Worm (Caenorhabditis elegans) whole organism, L1 larva: ENCODE data around the gene K07C5.3.

Experiments
- C16A3.4 ChIP-seq: fragments of 150-350 bp; optimal IDR thresholded peaks from 2 replicates; lab custom pipeline; 2014; ENCODE audit warnings: missing biosample characterization, missing genetic modification characterization
- C34B4.2 ChIP-seq: sonication (generic microtip); optimal IDR thresholded peaks from 2 replicates; lab custom pipeline; 2017; ENCODE audit warnings: mild to moderate bottlenecking, missing genetic modification characterization, missing compliant biosample characterization
- F16B12.6 ChIP-seq: fragments of 150-350 bp; optimal IDR thresholded peaks from 2 replicates; lab custom pipeline; 2014; ENCODE audit warnings: missing biosample characterization, missing genetic modification characterization
- Y116A8C.19 ChIP-seq: sonication (generic microtip); optimal IDR thresholded peaks from 2 replicates; lab custom pipeline; 2016; ENCODE audit warnings: missing compliant biosample characterization, missing genetic modification characterization, borderline replicate concordance
- aly-2 ChIP-seq: fragments of 150-350 bp; optimal IDR thresholded peaks from 2 replicates; lab custom pipeline; 2014; ENCODE audit warnings: missing biosample characterization, missing genetic modification characterization
- blmp-1 ChIP-seq: fragments of 150-350 bp; optimal IDR thresholded peaks from 2 replicates; lab custom pipeline; 2014; ENCODE audit warnings: missing biosample characterization, missing genetic modification characterization
- ceh-8 ChIP-seq: fragments of 200-800 bp; sonication (Bioruptor generic); optimal IDR thresholded peaks from 2 replicates; lab custom pipeline; 2018; ENCODE audit warnings: mild to moderate bottlenecking, missing genetic modification characterization, moderate library complexity, missing compliant biosample characterization
- ces-1 ChIP-seq: fragments of 150-350 bp; optimal IDR thresholded peaks from 2 replicates; lab custom pipeline; 2014; ENCODE audit warnings: missing biosample characterization, missing genetic modification reagents, missing genetic modification characterization
- dpl-1 ChIP-seq, 3 experiments: fragments of 150-350 bp in 2 of 3; sonication (generic microtip) in 1 of 3; optimal IDR thresholded peaks; 2 replicates each; lab custom pipeline; 2014 to 2017; ENCODE audit warnings: missing biosample characterization in 3 of 3, missing genetic modification characterization in 3 of 3, missing genetic modification reagents in 3 of 3
- dsc-1 ChIP-seq: sonication (generic microtip); optimal IDR thresholded peaks from 2 replicates; lab custom pipeline; 2016; ENCODE audit warnings: mild to moderate bottlenecking, missing genetic modification characterization, missing compliant biosample characterization
- efl-1 ChIP-seq, 4 experiments: fragments of 150-350 bp; optimal IDR thresholded peaks in 3 of 4; peaks in 1 of 4; 1 replicate in 1 of 4; 2 replicates in 3 of 4; lab custom pipeline; 2014; ENCODE audit warnings: missing biosample characterization in 2 of 4, missing genetic modification characterization in 2 of 4, missing genetic modification reagents in 2 of 4
- egl-13 ChIP-seq: sonication (generic microtip); optimal IDR thresholded peaks from 2 replicates; lab custom pipeline; 2016; ENCODE audit warnings: missing genotype, missing genetic modification reagents, missing genetic modification characterization, missing compliant biosample characterization
- egl-27 ChIP-seq, 2 experiments: fragments of 150-350 bp in 1 of 2; sonication (generic microtip); optimal IDR thresholded peaks; 3 replicates each; lab custom pipeline; 2017 to 2018; ENCODE audit warnings: missing biosample characterization in 2 of 2, missing genetic modification characterization in 2 of 2, missing genetic modification reagents in 2 of 2
- fkh-10 ChIP-seq: sonication (generic microtip); optimal IDR thresholded peaks from 2 replicates; lab custom pipeline; 2017; ENCODE audit warnings: missing biosample characterization, missing genetic modification reagents, missing genetic modification characterization
- fkh-8 ChIP-seq: sonication (generic microtip); optimal IDR thresholded peaks from 2 replicates; lab custom pipeline; 2016; ENCODE audit warnings: mild to moderate bottlenecking, missing genetic modification characterization, missing compliant biosample characterization
- grh-1 ChIP-seq: fragments of 200-800 bp; sonication (Bioruptor generic); IDR thresholded peaks from 2 replicates; pipeline ENCODE4 v1.3.6; 2022; ENCODE audit warnings: missing genetic modification reagents, missing genetic modification characterization, missing compliant biosample characterization
- hlh-17 ChIP-seq: fragments of 200-800 bp; sonication (Bioruptor generic); optimal IDR thresholded peaks from 2 replicates; lab custom pipeline; 2018; ENCODE audit warnings: missing genetic modification characterization, mild to moderate bottlenecking, missing compliant biosample characterization, moderate library complexity, borderline replicate concordance
- isw-1 ChIP-seq: fragments of 200-800 bp; sonication (Bioruptor generic); IDR thresholded peaks from 2 replicates; pipeline ENCODE4 v1.3.6; 2022; ENCODE audit warnings: missing genetic modification characterization, missing compliant biosample characterization
- jun-1 ChIP-seq: fragments of 150-350 bp; optimal IDR thresholded peaks from 2 replicates; lab custom pipeline; 2014; ENCODE audit warnings: missing biosample characterization, missing genetic modification reagents, missing genetic modification characterization
- lin-13 ChIP-seq: fragments of 150-350 bp; optimal IDR thresholded peaks from 2 replicates; lab custom pipeline; 2014; ENCODE audit warnings: missing biosample characterization, missing genetic modification reagents, missing genetic modification characterization
- lin-14 ChIP-seq: fragments of 200-800 bp; sonication (Bioruptor generic); optimal IDR thresholded peaks from 2 replicates; lab custom pipeline; 2018; ENCODE audit warnings: mild to moderate bottlenecking, missing genetic modification characterization, moderate library complexity, missing compliant biosample characterization
- lin-15B ChIP-seq: fragments of 150-350 bp; sonication (generic microtip); optimal IDR thresholded peaks from 3 replicates; lab custom pipeline; 2014; ENCODE audit warnings: missing biosample characterization, missing genetic modification characterization
- lin-35 ChIP-seq, 2 experiments: fragments of 150-350 bp; optimal IDR thresholded peaks; 2 replicates each; lab custom pipeline; 2014; ENCODE audit warnings: missing biosample characterization in 2 of 2, missing genetic modification characterization in 2 of 2, missing genetic modification reagents in 2 of 2
- lin-39 ChIP-seq: fragments of 150-350 bp; optimal IDR thresholded peaks from 2 replicates; lab custom pipeline; 2014; ENCODE audit warnings: missing biosample characterization, missing genetic modification reagents, missing genetic modification characterization
- lsy-2 ChIP-seq, 2 experiments: fragments of 150-350 bp; optimal IDR thresholded peaks; 2 replicates each; lab custom pipeline; 2014; ENCODE audit warnings: missing biosample characterization in 2 of 2, missing genetic modification characterization in 2 of 2
- mdl-1 ChIP-seq, 2 experiments: fragments of 150-350 bp; optimal IDR thresholded peaks; 2 replicates each; lab custom pipeline; 2014 to 2017; ENCODE audit warnings: missing biosample characterization in 2 of 2, missing genetic modification characterization in 2 of 2, inconsistent platforms in 1 of 2
- nhr-11 ChIP-seq: fragments of 150-350 bp; optimal IDR thresholded peaks from 2 replicates; lab custom pipeline; 2014; ENCODE audit warnings: missing biosample characterization, missing genetic modification characterization
- nhr-12 ChIP-seq: sonication (generic microtip); optimal IDR thresholded peaks from 2 replicates; lab custom pipeline; 2017; ENCODE audit warnings: missing biosample characterization, missing genetic modification characterization
- nhr-28 ChIP-seq: fragments of 150-350 bp; optimal IDR thresholded peaks from 2 replicates; lab custom pipeline; 2014; ENCODE audit warnings: missing biosample characterization, missing genetic modification characterization
- nhr-47 ChIP-seq: sonication (generic microtip); optimal IDR thresholded peaks from 2 replicates; lab custom pipeline; 2016; ENCODE audit warnings: mild to moderate bottlenecking, missing genetic modification characterization, moderate library complexity, missing compliant biosample characterization
- pag-3 ChIP-seq: sonication (generic microtip); optimal IDR thresholded peaks from 2 replicates; lab custom pipeline; 2017; ENCODE audit warnings: missing genetic modification characterization, mild to moderate bottlenecking, missing compliant biosample characterization, antibody characterized with exemption, borderline replicate concordance; ENCODE audit not compliant: insufficient read depth
- pqm-1 ChIP-seq: sonication (generic microtip); optimal IDR thresholded peaks from 3 replicates; lab custom pipeline; 2017; ENCODE audit warnings: missing biosample characterization, missing genetic modification characterization
- rnt-1 ChIP-seq: sonication (generic microtip); optimal IDR thresholded peaks from 2 replicates; lab custom pipeline; 2016; ENCODE audit warnings: mild to moderate bottlenecking, missing genetic modification characterization, moderate library complexity, missing compliant biosample characterization
- sptf-1 ChIP-seq: fragments of 150-350 bp; optimal IDR thresholded peaks from 2 replicates; lab custom pipeline; 2014; ENCODE audit warnings: missing biosample characterization, missing genetic modification characterization
- swsn-7 ChIP-seq: sonication (generic microtip); optimal IDR thresholded peaks from 2 replicates; lab custom pipeline; 2016; ENCODE audit warnings: missing genetic modification characterization, missing compliant biosample characterization
- tbx-2 ChIP-seq: sonication (generic microtip); optimal IDR thresholded peaks from 2 replicates; lab custom pipeline; 2016; ENCODE audit warnings: missing genetic modification characterization, missing compliant biosample characterization
- unc-30 ChIP-seq: sonication (generic microtip); optimal IDR thresholded peaks from 2 replicates; lab custom pipeline; 2017; ENCODE audit warnings: missing biosample characterization, missing genetic modification characterization
- unc-62 ChIP-seq: fragments of 150-350 bp; optimal IDR thresholded peaks from 2 replicates; lab custom pipeline; 2014; ENCODE audit warnings: missing biosample characterization, missing genetic modification reagents, missing genetic modification characterization
- unc-86 ChIP-seq: sonication (generic microtip); optimal IDR thresholded peaks from 2 replicates; lab custom pipeline; 2016; ENCODE audit warnings: missing genetic modification characterization, missing compliant biosample characterization
- xbp-1 ChIP-seq: sonication (generic microtip); optimal IDR thresholded peaks from 2 replicates; lab custom pipeline; 2016; ENCODE audit warnings: missing genetic modification characterization, missing compliant biosample characterization
- zag-1 ChIP-seq: fragments of 150-350 bp; optimal IDR thresholded peaks from 2 replicates; lab custom pipeline; 2014; ENCODE audit warnings: missing biosample characterization, missing genetic modification characterization
- ztf-4 ChIP-seq: fragments of 150-350 bp; optimal IDR thresholded peaks from 2 replicates; lab custom pipeline; 2014; ENCODE audit warnings: missing biosample characterization, missing genetic modification characterization

Gene K07C5.3

ce11 chrV:10352928-10353427 lies 10.1 kb downstream of the K07C5.3 start, which contains the start of gene nol-56 (continued):
- peak; percentile 85 for TF ChIP-seq blmp-1 (tag; lab: Kevin White, UChicago)
- no peak for TF ChIP-seq pqm-1
- TF ChIP-seq nhr-28 (tag; lab: Kevin White, UChicago): no peak
- TF ChIP-seq ceh-8 (GFP tag; lab: Kevin White, UChicago): peak; percentile 54
- TF ChIP-seq mdl-1 (tag; optimal IDR thresholded peaks at IDR 0.05; lab: Kevin White, UChicago): peak in 1 of 2 experiments; percentile 73
- TF ChIP-seq unc-30 (tag; lab: Kevin White, UChicago): no peak
- TF ChIP-seq lin-35 (GFP tag; optimal IDR thresholded peaks at IDR 0.05; lab: Kevin White, UChicago): peak; percentile 88 to 91
- peak; percentile 77 for TF ChIP-seq unc-86 (tag; lab: Kevin White, UChicago)
- peak; percentile 51 for TF ChIP-seq lin-39 (tag; lab: Kevin White, UChicago)
- no peak for TF ChIP-seq sptf-1 (tag; lab: Kevin White, UChicago)
- peak; percentile 42 for TF ChIP-seq ztf-4 (tag; lab: Kevin White, UChicago)
- TF ChIP-seq egl-27 (tag; optimal IDR thresholded peaks at IDR 0.05; lab: Kevin White, UChicago): no peak
- TF ChIP-seq jun-1 (tag; lab: Kevin White, UChicago): peak; percentile 51
- TF ChIP-seq pag-3 (tag; lab: Kevin White, UChicago): no peak
- no peak for TF ChIP-seq unc-62
- peak; percentile 92 for TF ChIP-seq swsn-7 (tag; lab: Kevin White, UChicago)
- TF ChIP-seq dsc-1 (tag; lab: Kevin White, UChicago): peak; percentile 88
- TF ChIP-seq lin-14: peak; percentile 87
- peak; percentile 89 for TF ChIP-seq tbx-2
- peak; percentile 47 for TF ChIP-seq F16B12.6 (tag; lab: Kevin White, UChicago)
- TF ChIP-seq fkh-10: no peak
- TF ChIP-seq nhr-12: no peak
- no peak for TF ChIP-seq nhr-11
- TF ChIP-seq xbp-1 (tag; lab: Kevin White, UChicago): peak; percentile 92
- TF ChIP-seq C16A3.4 (tag; lab: Kevin White, UChicago): peak; percentile 87
- peak; percentile 83 for TF ChIP-seq egl-13 (tag; lab: Kevin White, UChicago)
- TF ChIP-seq grh-1: peak; percentile 70
- TF ChIP-seq Y116A8C.19: peak; percentile 2
- peak; percentile 95 for TF ChIP-seq rnt-1
- TF ChIP-seq zag-1 (tag; lab: Kevin White, UChicago): no peak
- TF ChIP-seq nhr-47: peak; percentile 92
- peak; percentile 77 for TF ChIP-seq fkh-8 (tag; lab: Kevin White, UChicago)
- no peak for TF ChIP-seq hlh-17 (GFP tag; lab: Kevin White, UChicago)
- no peak for TF ChIP-seq C34B4.2 (tag; lab: Kevin White, UChicago)
- TF ChIP-seq lin-13: peak; percentile 81
- peak; percentile 45 for TF ChIP-seq aly-2 (tag; lab: Kevin White, UChicago)
- TF ChIP-seq isw-1 (GFP tag; lab: Robert Waterston, UW): peak; percentile 82
- peak; percentile 81 for TF ChIP-seq lin-15B
- TF ChIP-seq ces-1 (GFP tag; lab: Kevin White, UChicago): no peak
- peak; percentile 87 to 93 for TF ChIP-seq lsy-2 (tag; optimal IDR thresholded peaks at IDR 0.05; lab: Kevin White, UChicago)
- peak; percentile 81 to 86 (median 85) for TF ChIP-seq dpl-1 (GFP tag; optimal IDR thresholded peaks at IDR 0.05; lab: Kevin White, UChicago)
- peak; percentile 87 to 90 for TF ChIP-seq efl-1 (optimal IDR thresholded peaks at IDR 0.05; lab: Kevin White, UChicago)
- peak; percentile 84 to 98 for TF ChIP-seq efl-1 (GFP tag; optimal IDR thresholded peaks at IDR 0.05 in 1 of 2; lab: Kevin White, UChicago)
- TF ChIP-seq, all 84 proteins: peak for 56
